Worm (Caenorhabditis elegans): Measurements from ENCODE around the gene zhit-3.

ce11 chrV:10224619-10225018, 12.7 kb upstream of the zhit-3 start:
- TF ChIP-seq lin-15B (tag; optimal IDR thresholded peaks at IDR 0.05) = no peak
- no peak for TF ChIP-seq nhr-11 (tag; optimal IDR thresholded peaks at IDR 0.05)
- TF ChIP-seq ztf-11 (tag; optimal IDR thresholded peaks at IDR 0.05) = no peak
- no peak for TF ChIP-seq set-16 (GFP tag; IDR thresholded peaks at IDR 0.05)
- TF ChIP-seq R02D3.7 (tag; optimal IDR thresholded peaks at IDR 0.05) = no peak
- TF ChIP-seq php-3 (GFP tag; IDR thresholded peaks at IDR 0.05) = no peak
- TF ChIP-seq ama-1 (optimal IDR thresholded peaks at IDR 0.05) = no peak

Measured in whole organism, L4 larva.